Fruit fly (Drosophila melanogaster): Measurements from ENCODE around the gene CG6441.

- TF ChIP-seq Myc (optimal IDR thresholded peaks at IDR 0.05): no peak
- no peak for TF ChIP-seq h (optimal IDR thresholded peaks at IDR 0.05)
- TF ChIP-seq ttk (optimal IDR thresholded peaks at IDR 0.05): no peak
- TF ChIP-seq insv (optimal IDR thresholded peaks at IDR 0.05): no peak
Observed at dm6 chr2L:7436492-7437324, 37.8 kb upstream of the CG6441 start.

Data from Kc167 (cell line).